Worm (Caenorhabditis elegans) whole organism, L3 larva: ENCODE data around the gene C35D10.10.

Source experiments
- ceh-28 ChIP-seq: fragments of 150-350 bp; optimal IDR thresholded peaks from 2 replicates; lab custom pipeline; 2014; ENCODE audit warnings: missing biosample characterization, missing genetic modification reagents, missing genetic modification characterization
- daf-12 ChIP-seq: fragments of 150-350 bp; optimal IDR thresholded peaks from 2 replicates; lab custom pipeline; 2014; ENCODE audit warnings: missing biosample characterization, missing genetic modification reagents, missing genetic modification characterization
- eor-1 ChIP-seq, 2 experiments: fragments of 150-350 bp; optimal IDR thresholded peaks; 2 replicates each; lab custom pipeline; 2014 to 2018; ENCODE audit warnings: missing biosample characterization in 2 of 2, missing genetic modification characterization in 2 of 2
- nfya-1 ChIP-seq: sonication (generic microtip); optimal IDR thresholded peaks from 2 replicates; lab custom pipeline; 2017; ENCODE audit warnings: missing genetic modification characterization, mild to moderate bottlenecking, missing compliant biosample characterization, antibody characterized with exemption, moderate library complexity; ENCODE audit not compliant: insufficient read depth
- snpc-4 ChIP-seq: fragments of 150-350 bp; optimal IDR thresholded peaks from 2 replicates; lab custom pipeline; 2014; ENCODE audit warnings: missing biosample characterization, missing genetic modification characterization
- zag-1 ChIP-seq: fragments of 150-350 bp; optimal IDR thresholded peaks from 2 replicates; lab custom pipeline; 2014; ENCODE audit warnings: missing biosample characterization, missing genetic modification characterization
- ztf-11 ChIP-seq: fragments of 150-350 bp; optimal IDR thresholded peaks from 2 replicates; lab custom pipeline; 2014; ENCODE audit warnings: missing biosample characterization, missing genetic modification characterization
- ztf-4 ChIP-seq: fragments of 150-350 bp; optimal IDR thresholded peaks from 2 replicates; lab custom pipeline; 2014; ENCODE audit warnings: missing biosample characterization, missing genetic modification characterization

ce11 chrIII:4905405-4905804 is 43.8 kb upstream of the C35D10.10 start, which contains the start of gene F26F4.8:
- no peak for TF ChIP-seq snpc-4 (tag; lab: Kevin White, UChicago)
- no peak for TF ChIP-seq ztf-11
- no peak for TF ChIP-seq zag-1
- no peak for TF ChIP-seq ceh-28 (tag; lab: Kevin White, UChicago)
- TF ChIP-seq ztf-4 (tag; lab: Kevin White, UChicago) = no peak
- TF ChIP-seq daf-12 (tag; lab: Kevin White, UChicago) = no peak
- TF ChIP-seq nfya-1 (tag; lab: Kevin White, UChicago) = peak; percentile 52
- no peak for TF ChIP-seq eor-1 (tag; optimal IDR thresholded peaks at IDR 0.05; lab: Kevin White, UChicago)
